Fruit fly (Drosophila melanogaster) S2 (cell line): ENCODE results near the gene RFeSP.
A peak's percentile ranks its signal among the peaks of the same experiment; 100 is the strongest.

Source experiments
- CG8478 ChIP-seq: fragments of >200 bp; optimal IDR thresholded peaks from 2 replicates; lab custom pipeline; 2018
- CTCF ChIP-seq, 2 experiments: fragments of >200 bp; optimal IDR thresholded peaks; 2 replicates each; lab custom pipeline; 2018

Gene RFeSP

dm6 chr2L:1613748-1614365 is at the start of gene RFeSP:
Gene RFeSP, minus strand, starts transcription at chr2L:1614160.
- TF ChIP-seq CTCF (optimal IDR thresholded peaks at IDR 0.05; lab: Kevin White, UChicago) (peak; percentile 34 to 60), CG8478 (lab: Kevin White, UChicago) (no peak)

dm6 chr2L:1663066-1663465 is 49.1 kb upstream of the RFeSP start:
- TF ChIP-seq CTCF (optimal IDR thresholded peaks at IDR 0.05; lab: Kevin White, UChicago) (no peak), CG8478 (lab: Kevin White, UChicago) (no peak)

- no peak for TF ChIP-seq CG8478 (lab: Kevin White, UChicago)
- no peak for TF ChIP-seq CTCF (optimal IDR thresholded peaks at IDR 0.05; lab: Kevin White, UChicago)
Observed at dm6 chr2L:1658124-1658523, 44.2 kb upstream of the RFeSP start.

- TF ChIP-seq CTCF (optimal IDR thresholded peaks at IDR 0.05; lab: Kevin White, UChicago) = no peak
- TF ChIP-seq CG8478 (lab: Kevin White, UChicago) = no peak
Observed at dm6 chr2L:1656835-1657541, 43.0 kb upstream of the RFeSP start.

dm6 chr2L:1655858-1656257 is 41.9 kb upstream of the RFeSP start:
- TF ChIP-seq CTCF (optimal IDR thresholded peaks at IDR 0.05; lab: Kevin White, UChicago) = no peak
- no peak for TF ChIP-seq CG8478 (lab: Kevin White, UChicago)

- TF ChIP-seq CG8478 (lab: Kevin White, UChicago) (no peak), CTCF (optimal IDR thresholded peaks at IDR 0.05; lab: Kevin White, UChicago) (no peak)
Observed at dm6 chr2L:1654217-1654616, 40.3 kb upstream of the RFeSP start.

DNA sequence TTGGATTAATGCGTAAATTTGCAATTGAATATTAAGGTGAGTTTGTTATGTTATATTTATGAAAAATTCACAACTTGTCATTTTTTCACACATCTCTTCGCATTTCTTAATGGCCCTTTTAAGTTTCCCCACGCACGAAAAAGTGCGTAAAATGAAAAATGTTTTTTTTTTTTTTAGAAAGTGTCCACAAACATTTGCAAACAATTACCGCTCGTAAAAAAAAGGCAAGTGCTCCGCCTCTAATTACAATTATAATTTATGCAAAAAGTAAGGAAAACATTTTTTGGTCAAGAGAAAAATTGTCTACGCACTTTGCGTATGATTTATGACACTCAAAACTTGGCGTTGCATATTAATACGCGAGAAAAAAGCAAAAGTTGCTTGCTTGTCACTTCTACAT is 39.8 kb upstream of the RFeSP start:
- TF ChIP-seq CG8478 (lab: Kevin White, UChicago) (no peak), CTCF (optimal IDR thresholded peaks at IDR 0.05; lab: Kevin White, UChicago) (no peak)

- TF ChIP-seq CTCF (optimal IDR thresholded peaks at IDR 0.05; lab: Kevin White, UChicago) = no peak
- no peak for TF ChIP-seq CG8478 (lab: Kevin White, UChicago)
Observed at dm6 chr2L:1651889-1652288, 37.9 kb upstream of the RFeSP start.

dm6 chr2L:1651053-1651452 is 37.1 kb upstream of the RFeSP start, which contains the start of gene chinmo:
Gene chinmo, plus strand, starts transcription at chr2L:1651258.
- TF ChIP-seq CTCF (optimal IDR thresholded peaks at IDR 0.05; lab: Kevin White, UChicago) = no peak
- no peak for TF ChIP-seq CG8478 (lab: Kevin White, UChicago)

- TF ChIP-seq CTCF (optimal IDR thresholded peaks at IDR 0.05; lab: Kevin White, UChicago) = no peak
- no peak for TF ChIP-seq CG8478 (lab: Kevin White, UChicago)
Observed at dm6 chr2L:1649828-1650429, 36.0 kb upstream of the RFeSP start.

- no peak for TF ChIP-seq CTCF (optimal IDR thresholded peaks at IDR 0.05; lab: Kevin White, UChicago)
- no peak for TF ChIP-seq CG8478 (lab: Kevin White, UChicago)
Observed at dm6 chr2L:1649244-1649827, 35.4 kb upstream of the RFeSP start.

DNA sequence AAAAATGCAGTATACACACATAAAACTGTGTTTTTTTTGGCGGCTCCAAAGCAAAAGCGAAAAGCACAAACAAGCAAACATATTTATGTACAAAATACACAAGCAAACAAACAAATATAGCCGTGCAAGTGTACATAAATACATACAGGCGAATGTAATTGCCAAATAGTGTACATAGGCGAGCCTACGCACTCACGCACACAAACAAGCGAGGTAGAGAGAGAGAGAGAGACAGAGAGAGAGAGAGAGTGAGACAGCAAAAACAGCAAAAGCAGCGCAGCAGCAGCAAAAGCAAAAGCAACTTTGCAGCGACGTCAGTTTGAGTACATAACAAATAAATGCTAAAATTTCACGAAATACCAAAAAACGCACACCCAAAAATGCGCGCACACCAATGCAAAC is 34.7 kb upstream of the RFeSP start:
- no peak for TF ChIP-seq CTCF (optimal IDR thresholded peaks at IDR 0.05; lab: Kevin White, UChicago)
- no peak for TF ChIP-seq CG8478 (lab: Kevin White, UChicago)

DNA sequence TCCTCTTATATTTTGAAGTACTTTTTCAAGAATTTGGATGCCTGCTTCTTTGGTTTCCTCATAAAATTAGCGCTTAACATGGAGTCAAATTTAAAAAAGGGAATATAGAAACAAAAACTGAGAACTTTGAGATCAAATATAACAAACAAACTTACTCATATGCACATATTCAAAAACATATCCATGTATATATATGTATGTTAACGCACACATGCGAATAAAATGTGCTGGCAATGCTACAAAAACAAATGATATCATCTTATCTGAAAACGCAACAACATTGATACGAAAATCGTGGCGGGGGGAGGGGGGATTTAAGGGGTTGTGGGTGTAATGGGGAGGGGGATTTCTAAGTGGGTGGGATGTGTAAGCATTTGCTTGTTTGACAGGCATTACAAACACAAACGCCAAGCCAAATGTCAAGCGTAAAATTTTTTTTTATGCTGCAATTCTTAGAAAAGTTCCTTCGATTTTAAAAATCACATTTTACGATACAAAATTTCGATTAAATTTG is 34.1 kb upstream of the RFeSP start:
- TF ChIP-seq CTCF (optimal IDR thresholded peaks at IDR 0.05; lab: Kevin White, UChicago) (no peak), CG8478 (lab: Kevin White, UChicago) (no peak)

DNA sequence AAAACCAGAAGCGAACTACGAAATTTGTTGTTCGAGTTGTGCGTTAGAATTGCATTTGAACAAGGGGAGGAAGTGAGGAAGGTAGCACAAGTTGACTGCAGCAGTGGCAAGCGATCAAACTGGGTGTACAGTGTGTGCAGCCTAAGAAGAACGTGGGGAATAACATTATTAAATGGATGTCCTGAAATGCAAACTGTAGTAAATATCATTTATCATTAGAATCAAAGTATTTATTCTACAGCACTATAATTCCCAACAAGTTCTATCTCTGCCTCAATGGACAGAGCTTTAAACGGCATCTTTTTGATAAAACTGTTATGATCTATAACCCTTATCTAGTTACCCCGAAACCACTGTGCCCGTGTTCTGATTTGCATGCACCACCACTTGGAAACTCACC is 32.5 kb upstream of the RFeSP start:
- TF ChIP-seq CG8478 (lab: Kevin White, UChicago) (no peak), CTCF (optimal IDR thresholded peaks at IDR 0.05; lab: Kevin White, UChicago) (no peak)

DNA sequence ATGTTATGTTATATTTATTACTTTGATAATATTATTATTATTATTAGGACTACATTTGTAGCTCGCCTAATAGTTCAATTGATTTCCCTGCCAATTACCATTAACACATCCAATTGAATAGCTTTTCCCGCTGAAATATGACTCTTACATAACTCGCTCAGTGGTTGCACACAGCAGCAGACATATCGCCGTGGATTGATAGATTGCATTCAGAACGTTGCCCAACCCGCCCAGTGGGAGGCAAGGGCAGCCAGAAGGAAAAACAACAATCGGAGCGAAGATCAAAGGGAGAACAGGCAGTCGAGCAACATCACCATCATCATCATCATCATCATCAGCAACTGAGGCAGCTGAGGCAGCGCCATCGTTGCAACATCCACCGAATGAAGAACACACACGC is 32.1 kb upstream of the RFeSP start:
- TF ChIP-seq CG8478 (lab: Kevin White, UChicago) (no peak), CTCF (optimal IDR thresholded peaks at IDR 0.05; lab: Kevin White, UChicago) (no peak)
